Worm (Caenorhabditis elegans): ENCODE data around the gene col-186.

- TF ChIP-seq tab-1 (GFP tag; IDR thresholded peaks at IDR 0.05) (no peak), cog-1 (tag; optimal IDR thresholded peaks at IDR 0.05) (no peak), klf-2 (GFP tag; conservative IDR thresholded peaks at IDR 0.05) (no peak), ztf-23 (GFP tag; IDR thresholded peaks at IDR 0.05) (no peak), ref-1 (GFP tag; conservative IDR thresholded peaks at IDR 0.05) (no peak)
Observed at ce11 chrX:15937854-15938253, 13.4 kb upstream of the col-186 start.
